Worm (Caenorhabditis elegans): ENCODE results near the gene Y6E2A.7.
"Not testable (repeated sequence)": the region's sequence is repeated elsewhere in the genome, so short reads cannot be mapped to it uniquely, and the experiment has no call there.

Y6E2A.7 gene

ce11 chrV:15748343-15748742 is 28.7 kb downstream of the Y6E2A.7 start, which contains the start of gene T23D5.8:
TSS of gene T23D5.8 (minus strand) at chrV:15748443.
- TF ChIP-seq dao-5, W03F9.2, him-1 (tag; optimal IDR thresholded peaks at IDR 0.05): not testable (repeated sequence)

ce11 chrV:15750130-15750529 is 30.5 kb downstream of the Y6E2A.7 start, which contains the start of gene str-6:
TSS of gene str-6 (minus strand) at chrV:15750230.
- TF ChIP-seq W03F9.2 (tag; optimal IDR thresholded peaks at IDR 0.05), result no peak
- TF ChIP-seq dao-5 (tag; optimal IDR thresholded peaks at IDR 0.05), result no peak
- TF ChIP-seq him-1 (tag; optimal IDR thresholded peaks at IDR 0.05), result no peak

DNA sequence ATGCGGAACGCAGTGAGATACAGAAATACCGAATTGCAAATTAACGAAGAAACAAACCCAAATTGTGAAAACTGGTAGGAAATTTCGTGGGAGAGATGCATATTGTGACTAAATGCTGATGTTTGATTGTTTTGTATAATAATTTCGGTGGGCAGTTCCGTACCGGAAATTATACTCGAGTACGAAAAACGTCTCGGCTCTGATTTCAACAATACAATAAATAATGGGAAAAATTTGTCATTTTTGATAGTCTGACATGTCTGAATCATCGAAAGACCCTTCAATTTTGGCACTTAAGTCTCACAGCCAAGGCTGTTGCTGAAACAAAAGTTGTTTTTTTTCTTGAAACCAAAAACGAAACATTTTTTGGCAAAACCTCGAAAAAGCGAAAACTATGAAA is 32.4 kb downstream of the Y6E2A.7 start, which contains the start of gene str-43:
Gene str-43 (minus strand): TSS at position 101 of the 400 bp plus-strand sequence.
- no peak for TF ChIP-seq him-1 (tag; optimal IDR thresholded peaks at IDR 0.05)
- no peak for TF ChIP-seq dao-5 (tag; optimal IDR thresholded peaks at IDR 0.05)
- no peak for TF ChIP-seq W03F9.2 (tag; optimal IDR thresholded peaks at IDR 0.05)

DNA sequence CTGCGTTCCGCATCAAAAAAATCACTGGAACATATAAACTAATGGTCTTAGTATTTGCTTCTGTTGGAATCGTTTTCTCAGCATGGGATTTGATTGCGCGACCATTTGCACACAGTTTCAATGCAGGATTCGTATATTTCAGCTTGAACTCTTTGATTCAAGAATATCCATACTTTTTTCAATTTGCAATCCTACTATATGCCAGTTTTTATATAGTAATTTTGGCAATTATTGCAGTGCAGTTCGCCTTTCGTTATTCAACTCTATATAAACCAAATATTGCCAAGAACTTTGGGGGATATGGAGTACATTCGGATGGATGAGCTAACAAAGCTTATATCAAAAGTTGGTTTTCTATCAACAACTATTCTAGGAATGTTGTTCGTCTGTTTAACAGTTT is 33.3 kb downstream of the Y6E2A.7 start, which contains the start of gene str-5:
Gene str-5 (plus strand): TSS at position 301 of the 400 bp plus-strand sequence.
- TF ChIP-seq W03F9.2, dao-5, him-1 (tag; optimal IDR thresholded peaks at IDR 0.05): not testable (repeated sequence)

ce11 chrV:15754731-15755130 is 35.1 kb downstream of the Y6E2A.7 start, which contains the start of gene str-8:
TSS of gene str-8 (plus strand) at chrV:15755031.
- TF ChIP-seq W03F9.2, him-1, dao-5 (tag; optimal IDR thresholded peaks at IDR 0.05): not testable (repeated sequence)

ce11 chrV:15757645-15758044 is 38.0 kb downstream of the Y6E2A.7 start:
- TF ChIP-seq him-1 (tag; optimal IDR thresholded peaks at IDR 0.05) (no peak), dao-5 (tag; optimal IDR thresholded peaks at IDR 0.05) (no peak), W03F9.2 (tag; optimal IDR thresholded peaks at IDR 0.05) (no peak)

DNA sequence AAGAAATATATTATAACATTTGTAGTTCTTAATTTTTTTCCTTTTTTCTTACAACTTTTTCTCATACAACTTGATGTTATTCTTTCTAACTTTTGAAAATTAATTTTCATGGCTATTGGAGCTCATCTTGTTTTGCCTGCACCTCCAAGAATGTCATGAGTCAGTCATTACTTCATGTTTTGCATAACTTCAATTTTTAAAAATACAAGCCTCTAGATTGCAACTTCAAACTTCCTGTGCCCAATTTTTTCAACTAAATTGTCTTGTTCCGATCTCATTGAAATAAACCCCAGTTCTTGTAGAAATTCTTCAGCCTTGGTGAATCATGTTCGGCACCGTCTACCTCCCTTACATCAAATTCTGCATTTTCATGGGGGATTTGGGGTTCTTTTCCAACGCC is 38.8 kb downstream of the Y6E2A.7 start, which contains the start of gene str-9:
Gene str-9 (plus strand): TSS at position 301 of the 400 bp plus-strand sequence.
- TF ChIP-seq W03F9.2 (tag; optimal IDR thresholded peaks at IDR 0.05), result no peak
- no peak for TF ChIP-seq dao-5 (tag; optimal IDR thresholded peaks at IDR 0.05)
- TF ChIP-seq him-1 (tag; optimal IDR thresholded peaks at IDR 0.05), result no peak

DNA sequence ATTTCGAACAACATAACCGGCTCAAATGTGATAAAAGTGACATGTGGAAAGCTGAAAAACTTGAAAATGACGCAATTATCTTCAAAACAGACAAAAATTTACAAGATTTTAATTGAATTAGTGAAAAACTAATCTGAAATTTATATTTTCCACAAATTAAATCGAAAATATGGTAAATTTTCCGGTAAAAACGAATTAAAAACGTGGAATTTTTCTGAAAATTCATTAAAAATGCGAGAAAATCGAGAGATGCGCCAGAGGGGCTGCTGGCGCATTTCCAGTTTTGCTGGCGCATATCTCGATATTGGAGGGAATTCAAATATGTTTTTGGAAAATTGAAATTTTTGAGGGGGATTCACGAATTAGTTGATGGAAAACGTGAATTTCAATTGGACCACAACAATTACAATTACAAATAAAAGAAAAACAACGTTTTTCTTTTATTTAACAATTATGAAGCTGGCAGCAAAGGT is 46.5 kb downstream of the Y6E2A.7 start, which contains the start of the genes haf-3 and F57A10.2:
Gene haf-3 (minus strand): TSS at position 51 of the 473 bp plus-strand sequence.
Gene F57A10.2 (plus strand): TSS at position 454 of the 473 bp plus-strand sequence.
- TF ChIP-seq W03F9.2 (tag; optimal IDR thresholded peaks at IDR 0.05) (peak; percentile 95), dao-5 (tag; optimal IDR thresholded peaks at IDR 0.05) (no peak), him-1 (tag; optimal IDR thresholded peaks at IDR 0.05) (peak; percentile 47)

ce11 chrV:15769072-15769471 is 49.4 kb downstream of the Y6E2A.7 start, which contains the start of gene F57A10.4:
TSS of gene F57A10.4 (plus strand) at chrV:15769438.
- TF ChIP-seq dao-5 (tag; optimal IDR thresholded peaks at IDR 0.05) (no peak), W03F9.2 (tag; optimal IDR thresholded peaks at IDR 0.05) (no peak), him-1 (tag; optimal IDR thresholded peaks at IDR 0.05) (no peak)

Measured in whole organism, L4/young adult.